Worm (Caenorhabditis elegans): ENCODE data around the gene F22F4.9.
A peak's percentile ranks its signal among the peaks of the same experiment; 100 is the strongest.

Gene F22F4.9

ce11 chrX:6020782-6021181 is 21.5 kb upstream of the F22F4.9 start:
- TF ChIP-seq unc-62 (GFP tag; optimal IDR thresholded peaks at IDR 0.05 in 1 of 2), result peak in 1 of 2 experiments; percentile 90
- TF ChIP-seq unc-62 (tag; optimal IDR thresholded peaks at IDR 0.05), result no peak
- no peak for TF ChIP-seq ZK337.2 (GFP tag; IDR thresholded peaks at IDR 0.05)

- TF ChIP-seq mxl-2 (GFP tag; conservative IDR thresholded peaks at IDR 0.05) (no peak), dve-1 (tag; optimal IDR thresholded peaks at IDR 0.05; ENCODE audit: insufficient read depth) (peak; percentile 36)
These were observed 20.7 kb upstream of the F22F4.9 start, which contains the start of gene C09B8.4 for ce11 chrX:6019886-6020469. Gene C09B8.4, minus strand, starts transcription at chrX:6019936.

- TF ChIP-seq Y48G9A.11 (GFP tag; IDR thresholded peaks at IDR 0.05) (no peak), dve-1 (tag; optimal IDR thresholded peaks at IDR 0.05; ENCODE audit: insufficient read depth) (peak; percentile 10)
These were observed 15.8 kb upstream of the F22F4.9 start, which contains the start of gene C09B8.8 for ce11 chrX:6015096-6015495. Gene C09B8.8, plus strand, starts transcription at chrX:6015492.

- TF ChIP-seq mdl-1 (tag; optimal IDR thresholded peaks at IDR 0.05) (no peak), spr-3 (GFP tag; optimal IDR thresholded peaks at IDR 0.05) (no peak), ceh-44 (GFP tag; IDR thresholded peaks at IDR 0.05) (no peak), ama-1 (optimal IDR thresholded peaks at IDR 0.05) (no peak), ceh-82 (tag; optimal IDR thresholded peaks at IDR 0.05) (no peak), aha-1 (tag) (no peak), zip-2 (tag; optimal IDR thresholded peaks at IDR 0.05) (no peak), rbr-2 (tag; optimal IDR thresholded peaks at IDR 0.05) (no peak), R02D3.7 (tag; optimal IDR thresholded peaks at IDR 0.05) (no peak), F26F4.8 (GFP tag; conservative IDR thresholded peaks at IDR 0.05) (no peak), lin-38 (GFP tag; IDR thresholded peaks at IDR 0.05) (no peak), lin-1 (GFP tag; IDR thresholded peaks at IDR 0.05) (no peak), hif-1 (tag; optimal IDR thresholded peaks at IDR 0.05) (no peak)
These were observed 11.3 kb upstream of the F22F4.9 start, which contains the start of gene C09B8.3 for ce11 chrX:6010573-6010972. Gene C09B8.3, minus strand, starts transcription at chrX:6010673.

ce11 chrX:6004315-6004714 is 5.0 kb upstream of the F22F4.9 start:
- TF ChIP-seq aly-2 (tag; optimal IDR thresholded peaks at IDR 0.05) (no peak), mxl-3 (GFP tag; optimal IDR thresholded peaks at IDR 0.05) (peak; percentile 30)

- TF ChIP-seq egl-27 (tag; optimal IDR thresholded peaks at IDR 0.05) (no peak), nhr-10 (tag; optimal IDR thresholded peaks at IDR 0.05) (no peak), arid-1 (GFP tag; conservative IDR thresholded peaks at IDR 0.05) (no peak), nhr-41 (GFP tag; IDR thresholded peaks at IDR 0.05) (no peak), fos-1 (tag; optimal IDR thresholded peaks at IDR 0.05) (no peak), lin-38 (GFP tag; IDR thresholded peaks at IDR 0.05) (no peak), php-3 (GFP tag; IDR thresholded peaks at IDR 0.05) (no peak), hlh-11 (tag; optimal IDR thresholded peaks at IDR 0.05) (no peak), dmd-6 (GFP tag; IDR thresholded peaks at IDR 0.05) (no peak), nhr-48 (tag; optimal IDR thresholded peaks at IDR 0.05) (no peak), sdz-12 (GFP tag; optimal IDR thresholded peaks at IDR 0.05) (no peak), zip-11 (GFP tag; IDR thresholded peaks at IDR 0.05) (no peak), F10B5.3 (tag; optimal IDR thresholded peaks at IDR 0.05) (no peak), zfp-2 (tag; optimal IDR thresholded peaks at IDR 0.05) (no peak), T26A8.4 (GFP tag; IDR thresholded peaks at IDR 0.05) (no peak), hif-1 (tag; optimal IDR thresholded peaks at IDR 0.05) (no peak)
These were observed 4.5 kb upstream of the F22F4.9 start, which contains the start of gene sups-1 for ce11 chrX:6003853-6004252. Gene sups-1, plus strand, starts transcription at chrX:6004153.
